Worm (Caenorhabditis elegans) whole organism, late embryonic: Measurements from ENCODE around the gene ZC250.2.
"Not testable (repeated sequence)": the region's sequence is repeated elsewhere in the genome, so short reads cannot be mapped to it uniquely, and the experiment has no call there.

Source experiments
- T23F11.4 ChIP-seq: fragments of 200-800 bp; sonication (Bioruptor generic); optimal IDR thresholded peaks from 2 replicates; lab custom pipeline; 2018; ENCODE audit warnings: mild to moderate bottlenecking, missing genetic modification characterization, missing compliant biosample characterization
- ceh-18 ChIP-seq: sonication (generic microtip); optimal IDR thresholded peaks from 2 replicates; lab custom pipeline; 2016; ENCODE audit warnings: missing genetic modification characterization, missing compliant biosample characterization
- ceh-22 ChIP-seq: sonication (generic microtip); optimal IDR thresholded peaks from 2 replicates; lab custom pipeline; 2017; ENCODE audit warnings: missing biosample characterization, missing genetic modification characterization
- ceh-24 ChIP-seq: sonication (generic microtip); optimal IDR thresholded peaks from 2 replicates; lab custom pipeline; 2016; ENCODE audit warnings: mild to moderate bottlenecking, missing genetic modification characterization, missing compliant biosample characterization
- fax-1 ChIP-seq: sonication (generic microtip); optimal IDR thresholded peaks from 2 replicates; lab custom pipeline; 2016; ENCODE audit warnings: missing genotype, missing genetic modification characterization, missing compliant biosample characterization
- fkh-10 ChIP-seq: fragments of 150-350 bp; optimal IDR thresholded peaks from 2 replicates; lab custom pipeline; 2014; ENCODE audit warnings: missing biosample characterization, missing genetic modification reagents, missing genetic modification characterization
- gmeb-2 ChIP-seq: sonication (generic microtip); optimal IDR thresholded peaks from 2 replicates; lab custom pipeline; 2016; ENCODE audit warnings: missing genetic modification characterization, inconsistent platforms, missing compliant biosample characterization
- nhr-11 ChIP-seq: fragments of 150-350 bp; optimal IDR thresholded peaks from 2 replicates; lab custom pipeline; 2014; ENCODE audit warnings: missing biosample characterization, missing genetic modification characterization
- nhr-232 ChIP-seq: sonication (generic microtip); optimal IDR thresholded peaks from 2 replicates; lab custom pipeline; 2016; ENCODE audit warnings: missing genetic modification characterization, missing compliant biosample characterization

ce11 chrV:5776941-5777340, 15.2 kb upstream of the ZC250.2 start, which contains the start of gene F44E7.4:
- TF ChIP-seq ceh-22 (tag; lab: Kevin White, UChicago); nhr-232 (tag; lab: Kevin White, UChicago); fax-1 (tag; lab: Kevin White, UChicago); ceh-24; nhr-11 (tag; lab: Kevin White, UChicago); ceh-18 (tag; lab: Kevin White, UChicago); T23F11.4 (GFP tag; lab: Kevin White, UChicago); fkh-10 (GFP tag; lab: Kevin White, UChicago); gmeb-2 (tag; lab: Kevin White, UChicago): not testable (repeated sequence)
